Worm (Caenorhabditis elegans) whole organism, L4/young adult: Measurements from ENCODE around the gene spl-1.
A peak's percentile ranks its signal among the peaks of the same experiment; 100 is the strongest.

Source experiments
- W03F9.2 ChIP-seq: fragments of 150-350 bp; optimal IDR thresholded peaks from 2 replicates; lab custom pipeline; 2014; ENCODE audit warnings: missing biosample characterization, missing genetic modification characterization
- dao-5 ChIP-seq: sonication (generic microtip); optimal IDR thresholded peaks from 2 replicates; lab custom pipeline; 2016; ENCODE audit warnings: missing genotype, missing genetic modification characterization, moderate library complexity, missing compliant biosample characterization
- him-1 ChIP-seq: sonication (generic microtip); optimal IDR thresholded peaks from 2 replicates; lab custom pipeline; 2016; ENCODE audit warnings: missing genotype, missing genetic modification reagents, missing genetic modification characterization, missing compliant biosample characterization

Gene spl-1

DNA sequence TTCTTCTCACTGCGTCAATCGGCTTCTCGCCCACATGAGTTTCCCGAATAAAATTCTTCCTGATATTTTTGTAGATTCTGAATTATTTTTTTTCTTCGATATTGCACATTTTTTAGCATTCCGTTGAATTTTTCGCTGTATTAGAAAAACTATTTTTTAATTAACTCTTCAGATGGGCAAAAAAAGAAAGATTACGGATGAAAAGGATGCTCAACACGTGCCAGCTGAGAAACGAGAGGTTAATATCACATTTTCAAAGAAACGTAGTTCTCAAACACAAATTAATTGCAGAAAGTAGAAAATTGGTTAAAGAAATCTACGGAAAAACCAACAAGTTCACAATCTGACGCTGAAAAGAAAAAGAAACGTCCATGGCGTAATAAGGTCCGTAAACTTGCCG, 13.4 kb upstream of the spl-1 start, which contains the start of gene rrp-8:
Gene rrp-8 (plus strand): TSS at position 173 of the 400 bp plus-strand sequence.
- TF ChIP-seq dao-5 (tag; lab: Kevin White, UChicago): no peak
- TF ChIP-seq him-1 (tag; lab: Kevin White, UChicago): no peak
- no peak for TF ChIP-seq W03F9.2

DNA sequence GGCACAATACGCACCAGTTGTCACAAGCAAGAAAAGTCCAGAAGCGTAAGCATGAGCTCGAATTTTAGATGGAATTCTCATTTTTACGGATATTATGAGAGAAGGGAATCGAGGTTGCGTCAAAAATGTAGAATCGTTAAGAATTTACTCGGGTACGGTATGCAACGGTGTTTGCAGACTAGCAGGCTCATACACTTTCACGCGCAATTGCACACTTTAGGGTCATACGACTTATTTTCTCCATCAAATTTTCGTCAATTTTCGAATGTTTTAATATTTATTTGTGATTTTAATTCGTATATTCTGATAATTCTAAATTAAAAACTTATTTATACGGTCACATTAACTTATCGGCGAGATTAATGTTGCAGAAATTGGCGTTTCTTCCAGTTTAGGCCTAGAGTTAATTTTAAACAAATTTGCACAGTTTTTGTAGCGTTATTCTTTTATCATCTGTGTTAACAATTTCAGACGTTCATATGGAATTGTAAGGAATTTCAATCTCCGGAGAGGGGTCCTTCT, 10.5 kb upstream of the spl-1 start, which contains the start of the genes T07A9.15 and nog-1:
Gene T07A9.15 (minus strand): TSS at position 138 of the 522 bp plus-strand sequence.
Gene nog-1 (plus strand): TSS at position 472 of the 522 bp plus-strand sequence.
- TF ChIP-seq dao-5 (tag; lab: Kevin White, UChicago) (no peak), W03F9.2 (peak; percentile 68), him-1 (tag; lab: Kevin White, UChicago) (no peak)

DNA sequence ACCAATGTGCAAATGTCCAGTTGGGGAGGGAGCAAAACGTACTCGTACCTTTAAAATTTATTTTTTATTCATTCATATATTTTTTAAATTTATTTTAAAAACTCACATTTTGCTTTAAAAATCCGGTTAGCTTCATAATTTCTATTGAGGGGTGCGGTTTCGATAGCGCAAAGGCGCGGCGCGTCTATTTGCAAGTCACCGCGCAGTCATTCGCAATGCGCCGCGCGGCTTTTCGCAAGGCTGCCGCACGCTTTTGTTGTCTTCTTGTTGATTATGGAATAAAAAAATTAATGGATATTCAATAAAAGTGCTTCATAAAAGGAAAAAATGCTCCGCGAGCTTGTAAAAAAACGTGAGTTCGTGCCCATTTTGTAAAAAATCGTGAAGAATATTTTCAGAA, 7.3 kb upstream of the spl-1 start, which contains the start of the genes ears-2 and uncp-18:
Gene ears-2 (minus strand): TSS at position 190 of the 400 bp plus-strand sequence.
Gene uncp-18 (plus strand): TSS at position 282 of the 400 bp plus-strand sequence.
- peak; percentile 65 for TF ChIP-seq him-1 (tag; lab: Kevin White, UChicago)
- peak; percentile 69 for TF ChIP-seq dao-5 (tag; lab: Kevin White, UChicago)
- peak; percentile 96 for TF ChIP-seq W03F9.2

DNA sequence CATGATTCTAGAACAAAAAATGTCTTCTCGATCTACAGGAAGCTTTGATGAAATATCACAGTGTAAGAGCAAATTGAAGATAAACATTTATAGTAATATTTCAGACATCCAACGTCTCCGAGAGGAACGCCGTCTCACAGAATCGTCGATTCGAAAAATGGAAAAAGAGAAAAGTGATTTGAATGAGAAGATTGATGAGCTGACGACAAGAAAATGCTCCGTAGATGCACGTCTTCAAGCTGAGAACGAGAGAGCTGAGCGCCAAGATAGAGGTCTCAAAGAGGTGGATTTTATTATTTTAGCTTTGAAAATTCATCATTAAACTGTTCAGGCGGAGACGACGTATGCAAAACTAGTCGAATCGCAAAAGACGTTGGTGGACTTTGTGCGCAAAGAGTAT, 5.1 kb upstream of the spl-1 start, which contains the start of gene ssna-1:
Gene ssna-1 (plus strand): TSS at position 12 of the 400 bp plus-strand sequence.
- TF ChIP-seq W03F9.2 (no peak), him-1 (tag; lab: Kevin White, UChicago) (no peak), dao-5 (tag; lab: Kevin White, UChicago) (no peak)

DNA sequence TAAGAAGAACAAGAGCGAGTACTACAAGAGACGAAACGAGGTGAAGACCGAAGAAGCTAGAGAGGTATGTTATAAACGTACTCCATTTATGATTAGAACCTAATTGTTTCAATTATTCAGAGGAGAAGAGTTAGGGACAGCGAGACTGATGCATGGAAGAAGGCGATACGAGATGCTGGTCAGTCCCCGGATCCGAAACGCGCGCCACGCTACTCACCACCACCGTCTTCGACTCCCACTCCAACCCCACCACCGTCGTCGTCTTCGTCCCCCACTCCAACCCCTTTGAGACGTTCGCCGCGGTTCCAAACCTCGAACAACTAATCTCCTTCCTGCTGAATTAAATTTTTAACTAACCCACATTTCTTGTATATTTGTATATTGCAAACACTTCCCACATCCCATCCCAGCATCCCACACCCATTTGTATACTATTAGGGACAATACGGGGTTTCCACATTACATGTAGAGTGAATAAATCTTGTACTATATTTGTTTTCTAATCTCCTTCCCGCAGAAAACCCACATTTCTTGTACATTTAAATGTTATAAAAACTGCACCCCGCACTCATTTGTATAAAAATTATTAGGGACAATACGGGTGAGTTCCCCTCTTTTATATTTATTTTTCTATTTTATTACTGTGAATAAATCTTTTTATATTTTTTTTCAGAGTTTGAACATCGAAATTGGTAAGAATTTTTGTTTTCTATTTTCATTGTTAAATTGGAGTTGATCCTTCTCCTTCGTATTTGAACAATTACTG, 4.5 kb upstream of the spl-1 start:
- TF ChIP-seq W03F9.2: no peak
- TF ChIP-seq dao-5 (tag; lab: Kevin White, UChicago): no peak
- TF ChIP-seq him-1 (tag; lab: Kevin White, UChicago): no peak

DNA sequence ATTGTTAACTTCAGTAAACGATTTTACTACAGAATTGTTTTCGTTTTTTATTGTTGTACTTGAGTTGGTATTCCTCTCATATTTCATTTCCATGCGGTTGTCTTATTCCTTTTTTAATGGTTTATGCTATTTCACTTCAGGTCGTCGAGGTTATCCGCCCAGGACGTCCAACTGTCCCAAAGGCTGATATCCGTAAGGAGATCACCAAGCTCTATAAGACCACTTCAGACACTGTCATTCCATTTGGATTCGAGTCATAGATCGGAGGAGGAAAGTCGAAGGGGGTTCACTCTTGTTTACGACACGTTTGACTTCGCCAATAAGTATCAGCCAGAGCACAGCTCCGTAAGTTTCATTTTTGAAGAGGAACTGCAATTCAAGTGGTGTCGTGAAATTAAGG, 3.6 kb upstream of the spl-1 start, which contains the start of gene T07A9.14:
Gene T07A9.14 (plus strand): TSS at position 124 of the 400 bp plus-strand sequence.
- no peak for TF ChIP-seq him-1 (tag; lab: Kevin White, UChicago)
- TF ChIP-seq dao-5 (tag; lab: Kevin White, UChicago): no peak
- TF ChIP-seq W03F9.2: no peak

DNA sequence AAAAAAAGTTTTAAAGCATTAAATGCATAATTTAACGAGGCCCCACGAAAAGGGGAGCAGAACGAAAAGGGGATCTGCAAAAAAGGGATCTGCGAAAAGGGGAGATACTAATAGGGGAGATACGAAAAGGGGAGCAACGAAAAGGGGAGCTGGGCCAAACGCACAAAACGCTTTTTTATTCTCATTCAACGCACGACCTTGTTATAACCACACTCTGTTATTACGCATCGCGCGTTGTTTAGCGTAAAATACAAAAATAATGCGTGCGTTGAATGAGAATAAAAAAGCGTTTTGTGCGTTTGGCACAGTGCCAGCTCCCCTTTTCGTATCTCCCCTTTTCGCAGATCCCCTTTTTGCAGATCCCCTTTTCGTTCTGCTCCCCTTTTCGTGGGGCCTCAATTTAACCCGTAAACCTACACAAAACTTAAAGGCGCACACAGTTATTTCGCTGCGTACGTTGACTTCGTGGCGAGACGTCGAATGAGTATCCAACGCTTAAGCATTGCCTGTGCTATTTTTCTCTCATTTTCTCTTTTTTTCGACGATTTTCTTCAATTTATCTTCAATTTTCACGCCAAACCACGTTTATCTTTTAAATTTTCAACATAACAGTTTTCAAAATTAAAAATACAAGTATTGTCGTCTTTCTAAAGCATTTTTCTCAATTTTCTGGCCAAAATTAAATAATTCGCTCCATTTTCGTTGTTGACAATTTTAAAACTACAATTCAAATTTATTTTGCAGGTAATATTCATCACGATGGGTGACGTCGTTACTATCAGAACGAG, 2.4 kb upstream of the spl-1 start, which contains the start of gene rps-24:
Gene rps-24 (plus strand): TSS at position 738 of the 788 bp plus-strand sequence.
- TF ChIP-seq dao-5 (tag; lab: Kevin White, UChicago) (peak; percentile 48), him-1 (tag; lab: Kevin White, UChicago) (peak; percentile 51), W03F9.2 (peak; percentile 87)

DNA sequence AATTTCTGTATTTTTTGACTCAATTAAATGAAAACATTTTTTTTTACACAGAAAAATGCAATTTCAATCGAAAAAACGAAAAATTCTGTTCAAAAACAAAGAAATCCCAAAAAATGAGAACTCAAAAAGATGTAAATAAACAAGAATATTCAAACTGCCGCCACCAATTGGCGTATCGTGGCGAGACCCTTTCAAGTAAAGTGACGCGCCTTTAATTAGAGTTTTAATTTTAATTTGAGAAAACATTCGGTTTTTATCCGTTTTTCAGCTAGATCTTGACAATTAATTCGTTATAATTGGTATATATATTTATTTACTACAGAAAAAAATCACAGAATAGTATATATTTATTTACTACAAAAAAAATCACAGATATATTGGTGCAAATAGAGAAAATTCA, 3.4 kb downstream of the spl-1 start:
- TF ChIP-seq him-1 (tag; lab: Kevin White, UChicago) (no peak), dao-5 (tag; lab: Kevin White, UChicago) (no peak), W03F9.2 (no peak)

DNA sequence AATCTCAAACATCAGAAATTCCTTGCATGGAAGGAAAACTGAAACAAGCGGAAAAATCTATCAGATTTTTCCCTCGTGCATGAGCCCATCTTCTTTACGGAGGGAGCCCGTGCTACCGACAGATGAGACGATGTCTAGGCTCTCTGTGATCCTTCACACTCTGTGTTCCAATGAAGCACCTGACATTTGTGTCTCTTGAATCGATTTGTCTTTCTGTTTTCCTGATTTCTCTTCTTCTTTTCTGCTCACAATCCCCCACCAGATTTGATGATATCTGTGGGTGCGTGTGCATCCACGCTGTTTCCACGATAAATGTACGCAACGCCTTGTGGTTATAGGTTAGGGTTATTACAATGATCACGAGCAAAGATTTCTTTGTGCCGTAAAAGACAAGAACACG, 4.1 kb downstream of the spl-1 start:
- TF ChIP-seq dao-5 (tag; lab: Kevin White, UChicago) (no peak), him-1 (tag; lab: Kevin White, UChicago) (no peak), W03F9.2 (no peak)

DNA sequence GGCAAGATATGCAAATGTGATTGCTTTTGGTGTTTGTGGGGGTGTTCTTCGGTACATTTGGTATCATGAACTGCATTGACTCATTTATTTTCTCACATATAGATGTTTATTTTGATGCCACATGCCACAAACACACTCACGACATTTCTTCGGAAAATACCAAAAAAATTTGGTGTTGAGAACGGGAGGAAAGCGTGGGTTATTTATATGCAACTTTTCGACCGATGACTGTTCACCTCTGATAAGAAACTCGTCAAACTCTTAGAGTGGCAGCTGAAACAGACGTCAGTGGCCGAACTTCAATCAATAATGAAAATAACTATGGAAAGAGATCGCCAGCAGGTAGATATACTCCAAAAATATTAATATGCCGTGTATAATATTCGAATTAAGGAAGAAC, 4.6 kb downstream of the spl-1 start:
- TF ChIP-seq W03F9.2 (no peak), dao-5 (tag; lab: Kevin White, UChicago) (no peak), him-1 (tag; lab: Kevin White, UChicago) (no peak)

DNA sequence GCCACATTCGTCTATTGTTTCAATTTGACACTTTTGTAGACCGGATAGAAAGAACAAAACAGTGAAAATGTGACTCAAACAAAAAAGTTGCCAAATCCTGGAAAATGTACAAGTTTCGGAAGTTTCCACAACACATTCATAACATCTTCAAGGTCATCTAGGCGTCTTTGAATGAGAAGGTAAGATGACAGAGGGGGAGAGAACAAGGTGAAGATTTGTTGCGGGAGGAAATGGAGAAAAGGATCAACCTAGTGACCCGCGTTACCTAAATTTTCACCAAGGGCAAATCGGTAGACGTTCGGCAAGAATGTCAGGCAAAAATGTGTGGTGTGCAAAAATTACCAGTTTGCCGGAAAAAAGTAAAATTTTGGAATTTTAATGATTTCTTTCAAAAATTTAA, 5.2 kb downstream of the spl-1 start:
- TF ChIP-seq W03F9.2: no peak
- TF ChIP-seq him-1 (tag; lab: Kevin White, UChicago): no peak
- TF ChIP-seq dao-5 (tag; lab: Kevin White, UChicago): no peak

DNA sequence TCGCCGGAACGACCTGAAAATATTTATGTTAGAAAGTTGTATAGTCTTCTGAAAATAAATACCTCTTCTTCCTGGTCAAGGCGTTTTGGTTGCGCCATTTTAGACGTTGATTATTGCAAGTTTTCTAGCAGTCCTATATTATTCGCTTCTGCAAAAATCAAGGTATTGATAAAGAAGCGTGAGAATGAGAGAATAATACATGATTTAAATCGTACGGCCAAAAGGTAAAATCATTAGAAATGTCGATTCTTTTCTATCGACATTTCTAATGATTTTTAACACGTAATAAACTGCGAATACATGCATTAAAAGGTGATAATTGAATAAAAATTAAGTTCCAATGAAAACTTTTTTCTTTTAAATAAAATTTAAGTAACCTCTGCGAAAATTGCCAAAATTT, 7.1 kb downstream of the spl-1 start, which contains the start of gene fln-1:
Gene fln-1 (minus strand): TSS at position 101 of the 400 bp plus-strand sequence.
- TF ChIP-seq W03F9.2 (no peak), him-1 (tag; lab: Kevin White, UChicago) (no peak), dao-5 (tag; lab: Kevin White, UChicago) (no peak)

DNA sequence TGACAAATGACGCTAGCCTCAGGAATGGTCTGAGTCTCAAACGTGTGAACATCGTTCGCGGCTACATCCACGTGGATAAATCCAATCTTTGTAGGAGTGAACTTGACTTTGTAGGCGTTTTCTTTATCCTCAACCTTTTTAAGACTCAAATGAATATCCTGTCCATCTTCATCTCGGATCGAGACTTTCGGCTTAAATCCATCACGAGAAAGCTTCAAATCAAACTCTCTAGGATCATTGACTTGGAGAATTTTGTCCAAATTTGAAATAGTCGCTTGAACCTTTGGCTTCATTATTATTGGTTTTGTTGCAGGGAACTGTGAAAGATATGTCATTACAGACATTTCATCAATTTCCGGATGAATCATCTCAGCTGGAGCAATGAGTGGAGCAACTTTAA, 9.0 kb downstream of the spl-1 start:
- no peak for TF ChIP-seq dao-5 (tag; lab: Kevin White, UChicago)
- no peak for TF ChIP-seq him-1 (tag; lab: Kevin White, UChicago)
- no peak for TF ChIP-seq W03F9.2
